Fruit fly (Drosophila melanogaster) whole organism, embryonic: ENCODE results near the gene IleRS-m.

Source experiments
- Abd-B ChIP-seq: fragments of 200-800 bp; sonication (Bioruptor generic); optimal IDR thresholded peaks from 2 replicates; lab custom pipeline; 2018; ENCODE audit warnings: missing biosample characterization, mild to moderate bottlenecking, missing genetic modification characterization, moderate library complexity
- Aef1 ChIP-seq: fragments of 200-800 bp; sonication (Bioruptor generic); IDR thresholded peaks from 3 replicates; pipeline ENCODE4 v1.3.6; 2022; ENCODE audit warnings: missing biosample characterization, missing genetic modification characterization
- Atf6 ChIP-seq: fragments of 200-800 bp; sonication (Bioruptor generic); IDR thresholded peaks from 2 replicates; pipeline ENCODE4 v1.3.6; 2022; ENCODE audit warnings: missing biosample characterization, missing genetic modification characterization
- CG10267 ChIP-seq: fragments of 200-800 bp; sonication (Bioruptor generic); optimal IDR thresholded peaks from 2 replicates; lab custom pipeline; 2018; ENCODE audit warnings: missing biosample characterization, mild to moderate bottlenecking, missing genetic modification characterization, moderate library complexity
- CG12744 ChIP-seq: fragments of 200-800 bp; sonication (Bioruptor generic); optimal IDR thresholded peaks from 2 replicates; lab custom pipeline; 2016; ENCODE audit warnings: missing biosample characterization, missing genetic modification characterization
- CG12942 ChIP-seq: fragments of 200-800 bp; sonication (Bioruptor generic); optimal IDR thresholded peaks from 3 replicates; lab custom pipeline; 2016; ENCODE audit warnings: missing biosample characterization, missing genetic modification characterization
- CG14860 ChIP-seq: fragments of 200-800 bp; sonication (Bioruptor generic); IDR thresholded peaks from 3 replicates; pipeline ENCODE4 v1.3.6; 2022; ENCODE audit warnings: missing biosample characterization, missing genetic modification characterization; ENCODE audit not compliant: partially characterized antibody
- CG17328 ChIP-seq: fragments of 200-800 bp; sonication (Bioruptor generic); IDR thresholded peaks from 2 replicates; pipeline ENCODE4 v1.3.6; 2022; ENCODE audit warnings: missing biosample characterization, missing genetic modification characterization
- CG1792 ChIP-seq: fragments of 200-800 bp; sonication (Bioruptor generic); optimal IDR thresholded peaks from 2 replicates; lab custom pipeline; 2016; ENCODE audit warnings: missing biosample characterization, missing genetic modification characterization
- CG18262 ChIP-seq: fragments of 200-800 bp; optimal IDR thresholded peaks from 3 replicates; lab custom pipeline; 2019; ENCODE audit warnings: missing biosample characterization, mild to moderate bottlenecking, missing genetic modification characterization, moderate library complexity
- CG1832 ChIP-seq: fragments of 200-800 bp; sonication (Bioruptor generic); optimal IDR thresholded peaks from 2 replicates; lab custom pipeline; 2017; ENCODE audit warnings: missing biosample characterization, mild to moderate bottlenecking, missing genetic modification characterization, inconsistent platforms
- CG2116 ChIP-seq: fragments of 200-800 bp; sonication (Bioruptor generic); optimal IDR thresholded peaks from 3 replicates; lab custom pipeline; 2018; ENCODE audit warnings: missing biosample characterization, mild to moderate bottlenecking, missing genetic modification characterization
- CG32532 ChIP-seq: fragments of 200-800 bp; sonication (Bioruptor generic); IDR thresholded peaks from 2 replicates; pipeline ENCODE4 v1.3.6; 2022; ENCODE audit warnings: missing biosample characterization, missing genetic modification characterization
- CG42726 ChIP-seq: fragments of 200-800 bp; sonication (Bioruptor generic); IDR thresholded peaks from 2 replicates; pipeline ENCODE4 v1.3.6; 2022; ENCODE audit warnings: missing biosample characterization, missing genetic modification characterization; ENCODE audit not compliant: partially characterized antibody
- CG4360 ChIP-seq: fragments of 200-800 bp; sonication (Bioruptor generic); IDR thresholded peaks from 2 replicates; pipeline ENCODE4 v1.3.6; 2022; ENCODE audit warnings: missing biosample characterization, missing genetic modification characterization
- CG4707 ChIP-seq: fragments of 200-800 bp; sonication (Bioruptor generic); optimal IDR thresholded peaks from 2 replicates; lab custom pipeline; 2018; ENCODE audit warnings: missing biosample characterization, mild to moderate bottlenecking, missing genetic modification characterization, moderate library complexity
- CG8290 ChIP-seq, 3 experiments: fragments of 200-800 bp; sonication (Bioruptor generic); optimal IDR thresholded peaks; 2 replicates each; lab custom pipeline; 2016 to 2019; ENCODE audit warnings: missing biosample characterization in 3 of 3, missing genetic modification characterization in 3 of 3, mild to moderate bottlenecking in 2 of 3, moderate library complexity in 1 of 3
- CG8388 ChIP-seq: fragments of 200-800 bp; sonication (Bioruptor generic); optimal IDR thresholded peaks from 2 replicates; lab custom pipeline; 2019; ENCODE audit warnings: missing biosample characterization, mild to moderate bottlenecking, missing genetic modification characterization, moderate library complexity
- CG9727 ChIP-seq: fragments of 200-800 bp; sonication (Bioruptor generic); optimal IDR thresholded peaks from 3 replicates; lab custom pipeline; 2017; ENCODE audit warnings: missing biosample characterization, mild to moderate bottlenecking, missing genetic modification characterization
- CHES-1-like ChIP-seq: fragments of 200-800 bp; sonication (Bioruptor generic); optimal IDR thresholded peaks from 2 replicates; lab custom pipeline; 2016; ENCODE audit warnings: missing biosample characterization, missing genetic modification characterization
- E2f1 ChIP-seq: fragments of 200-800 bp; sonication (Bioruptor generic); IDR thresholded peaks from 2 replicates; pipeline ENCODE4 v1.3.6; 2022; ENCODE audit warnings: missing biosample characterization, missing genetic modification characterization
- E2f2 ChIP-seq: fragments of 200-800 bp; sonication (Bioruptor generic); IDR thresholded peaks from 2 replicates; pipeline ENCODE4 v1.3.6; 2022; ENCODE audit warnings: missing biosample characterization, missing genetic modification characterization
- MBD-R2 ChIP-seq: fragments of 200-800 bp; sonication (Bioruptor generic); IDR thresholded peaks from 2 replicates; pipeline ENCODE4 v1.3.6; 2022; ENCODE audit warnings: missing biosample characterization, missing genetic modification characterization
- MESR4 ChIP-seq: fragments of 200-800 bp; sonication (Bioruptor generic); optimal IDR thresholded peaks from 2 replicates; lab custom pipeline; 2018; ENCODE audit warnings: missing biosample characterization, mild to moderate bottlenecking, missing genetic modification characterization, moderate library complexity
- Mrtf ChIP-seq: fragments of 200-800 bp; sonication (Bioruptor generic); IDR thresholded peaks from 3 replicates; pipeline ENCODE4 v1.3.6; 2022; ENCODE audit warnings: missing biosample characterization, missing genetic modification characterization
- ato ChIP-seq: fragments of 200-800 bp; sonication (Bioruptor generic); IDR thresholded peaks from 2 replicates; pipeline ENCODE4 v1.3.6; 2022; ENCODE audit warnings: missing biosample characterization, missing genetic modification characterization; ENCODE audit not compliant: partially characterized antibody
- caup ChIP-seq: fragments of 200-800 bp; sonication (Bioruptor generic); optimal IDR thresholded peaks from 3 replicates; lab custom pipeline; 2017; ENCODE audit warnings: missing biosample characterization, mild to moderate bottlenecking, missing genetic modification characterization, moderate library complexity; ENCODE audit not compliant: severe bottlenecking
- chn ChIP-seq: fragments of 200-800 bp; sonication (Bioruptor generic); optimal IDR thresholded peaks from 2 replicates; lab custom pipeline; 2016; ENCODE audit warnings: missing biosample characterization, missing genetic modification characterization
- dmrt11E ChIP-seq: fragments of 200-800 bp; sonication (Bioruptor generic); optimal IDR thresholded peaks from 3 replicates; lab custom pipeline; 2018; ENCODE audit warnings: missing biosample characterization, mild to moderate bottlenecking, missing genetic modification characterization, moderate library complexity
- dmrt99B ChIP-seq: fragments of 200-800 bp; sonication (Bioruptor generic); optimal IDR thresholded peaks from 2 replicates; lab custom pipeline; 2018; ENCODE audit warnings: missing biosample characterization, mild to moderate bottlenecking, missing genetic modification characterization, moderate library complexity
- en ChIP-seq: fragments of 200-800 bp; sonication (Bioruptor generic); optimal IDR thresholded peaks from 2 replicates; lab custom pipeline; 2016; ENCODE audit warnings: missing biosample characterization, missing genetic modification characterization
- ewg ChIP-seq: fragments of 200-800 bp; sonication (Bioruptor generic); optimal IDR thresholded peaks from 3 replicates; lab custom pipeline; 2017; ENCODE audit warnings: mild to moderate bottlenecking, missing biosample characterization, missing genetic modification reagents, missing genetic modification characterization
- gro ChIP-seq: fragments of 200-800 bp; sonication (Bioruptor generic); optimal IDR thresholded peaks from 2 replicates; lab custom pipeline; 2016; ENCODE audit warnings: missing biosample characterization, missing genetic modification characterization
- hbn ChIP-seq: fragments of 200-800 bp; sonication (Bioruptor generic); IDR thresholded peaks from 2 replicates; pipeline ENCODE4 v1.3.6; 2022; ENCODE audit warnings: missing biosample characterization, missing genetic modification characterization; ENCODE audit not compliant: partially characterized antibody
- jumu ChIP-seq: fragments of 200-800 bp; sonication (Bioruptor generic); optimal IDR thresholded peaks from 3 replicates; lab custom pipeline; 2016; ENCODE audit warnings: missing biosample characterization, missing genetic modification characterization
- lab ChIP-seq: fragments of 200-800 bp; sonication (Bioruptor generic); optimal IDR thresholded peaks from 3 replicates; lab custom pipeline; 2017; ENCODE audit warnings: missing biosample characterization, missing genetic modification characterization, mild to moderate bottlenecking, moderate library complexity, missing genetic modification reagents
- lola ChIP-seq, 3 experiments: fragments of >200 bp in 2 of 3; fragments of 200-800 bp in 1 of 3; sonication (Bioruptor generic) in 1 of 3; optimal IDR thresholded peaks; 2 replicates each; lab custom pipeline; 2017 to 2019; ENCODE audit warnings: missing biosample characterization in 3 of 3, missing genetic modification characterization in 3 of 3, mild to moderate bottlenecking in 1 of 3, moderate library complexity in 1 of 3
- mirr ChIP-seq: fragments of 200-800 bp; sonication (Bioruptor generic); optimal IDR thresholded peaks from 3 replicates; lab custom pipeline; 2018; ENCODE audit warnings: missing biosample characterization, mild to moderate bottlenecking, missing genetic modification characterization
- oc ChIP-seq: fragments of 200-800 bp; sonication (Bioruptor generic); optimal IDR thresholded peaks from 2 replicates; lab custom pipeline; 2018; ENCODE audit warnings: missing biosample characterization, mild to moderate bottlenecking, missing genetic modification characterization, moderate library complexity
- pho ChIP-seq: fragments of 200-800 bp; sonication (Bioruptor generic); optimal IDR thresholded peaks from 2 replicates; lab custom pipeline; 2016; ENCODE audit warnings: missing biosample characterization, missing genetic modification characterization
- pita ChIP-seq: fragments of 200-800 bp; sonication (Bioruptor generic); optimal IDR thresholded peaks from 2 replicates; lab custom pipeline; 2017; ENCODE audit warnings: missing biosample characterization, mild to moderate bottlenecking, missing genetic modification characterization
- row ChIP-seq: fragments of 200-800 bp; sonication (Bioruptor generic); IDR thresholded peaks from 3 replicates; pipeline ENCODE4 v1.3.6; 2022; ENCODE audit warnings: missing biosample characterization, missing genetic modification characterization
- scrt ChIP-seq: fragments of 200-800 bp; sonication (Bioruptor generic); optimal IDR thresholded peaks from 2 replicates; lab custom pipeline; 2018; ENCODE audit warnings: missing biosample characterization, mild to moderate bottlenecking, missing genetic modification characterization, moderate library complexity
- sr ChIP-seq: fragments of 200-800 bp; sonication (Bioruptor generic); IDR thresholded peaks from 3 replicates; pipeline ENCODE4 v1.3.6; 2022; ENCODE audit warnings: missing biosample characterization, missing genetic modification characterization
- tio ChIP-seq: fragments of 200-800 bp; sonication (Bioruptor generic); optimal IDR thresholded peaks from 2 replicates; lab custom pipeline; 2017; ENCODE audit warnings: missing biosample characterization, missing genetic modification characterization, inconsistent platforms
- unc-4 ChIP-seq: fragments of 200-800 bp; sonication (Bioruptor generic); IDR thresholded peaks from 2 replicates; pipeline ENCODE4 v1.3.6; 2022; ENCODE audit warnings: missing biosample characterization, missing genetic modification characterization; ENCODE audit not compliant: partially characterized antibody

The IleRS-m gene

DNA sequence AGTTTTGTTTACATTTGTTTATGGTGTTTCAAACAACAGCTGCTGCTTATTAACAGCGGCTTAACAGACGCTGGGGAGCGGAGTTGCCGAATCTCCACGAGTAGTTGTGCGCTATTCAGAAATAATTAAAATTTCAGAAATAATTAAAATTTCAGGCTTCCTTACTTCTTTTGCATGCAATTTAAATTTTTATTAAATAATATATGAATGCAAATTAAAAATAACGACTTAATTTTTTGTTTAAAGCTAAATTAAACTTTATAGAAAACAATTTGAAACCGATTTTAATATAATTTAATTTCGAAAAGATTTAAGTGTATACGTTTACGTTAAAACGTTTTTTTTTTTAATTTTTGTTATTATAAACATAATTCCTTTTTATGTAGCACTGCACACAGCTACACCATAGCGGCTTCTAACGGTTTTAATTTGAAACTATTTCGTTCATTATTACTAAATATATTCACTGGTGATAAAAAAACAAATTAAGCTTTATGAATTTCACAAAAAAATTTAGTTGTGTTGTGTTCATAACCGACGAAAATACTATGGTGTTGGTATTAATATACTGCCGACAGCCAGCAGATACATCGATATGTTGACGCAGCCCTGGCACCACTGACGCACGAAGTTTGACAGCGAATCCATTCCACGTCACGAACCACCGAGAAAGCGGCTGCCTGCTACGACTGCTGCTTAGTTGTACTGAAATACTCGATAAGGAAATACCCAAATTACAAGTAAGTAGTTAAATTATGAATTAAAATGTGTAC, 29.1 kb downstream of the IleRS-m start, which contains the start of gene SsRbeta (continued):
- TF ChIP-seq CG8290 (GFP tag; optimal IDR thresholded peaks at IDR 0.05; lab: Kevin White, UChicago) (no peak), CG8290 (tag; optimal IDR thresholded peaks at IDR 0.05; lab: Kevin White, UChicago) (peak in 1 of 2 experiments; percentile 82), Mrtf (GFP tag; lab: Robert Waterston, UW) (peak; percentile 50; the same call in 1 of the 3 replicates), CG10267 (peak; percentile 34), CG14860 (GFP tag; lab: Robert Waterston, UW) (peak; percentile 43; the same call in 2 of the 3 replicates), MESR4 (peak; percentile 94), jumu (GFP tag; lab: Kevin White, UChicago) (no peak), scrt (GFP tag; lab: Kevin White, UChicago) (no peak), row (GFP tag; lab: Robert Waterston, UW) (peak; percentile 74), mirr (GFP tag; lab: Kevin White, UChicago) (peak; percentile 3), oc (tag; lab: Kevin White, UChicago) (no peak), CG12744 (no peak), dmrt11E (tag; lab: Kevin White, UChicago) (peak; percentile 38), gro (GFP tag; lab: Kevin White, UChicago) (peak; percentile 43), pita (GFP tag; lab: Kevin White, UChicago) (peak; percentile 34), CG17328 (GFP tag; lab: Robert Waterston, UW) (peak; percentile 75), CG12942 (GFP tag; lab: Kevin White, UChicago) (no peak), CHES-1-like (GFP tag; lab: Kevin White, UChicago) (peak; percentile 60), pho (GFP tag; lab: Kevin White, UChicago) (no peak), unc-4 (GFP tag; lab: Robert Waterston, UW) (peak; percentile 69), lab (no peak), CG18262 (tag; lab: Kevin White, UChicago) (peak; percentile 43), CG8388 (peak; percentile 4), dmrt99B (peak; percentile 13), tio (GFP tag; lab: Kevin White, UChicago) (peak; percentile 33), CG1832 (GFP tag; lab: Kevin White, UChicago) (no peak), hbn (GFP tag; lab: Robert Waterston, UW) (peak; percentile 61), CG2116 (GFP tag; lab: Kevin White, UChicago) (peak; percentile 56), E2f1 (GFP tag; lab: Robert Waterston, UW) (peak; percentile 66), CG32532 (peak; percentile 85), ato (peak; percentile 50; the same call in 1 of the 2 replicates), caup (GFP tag; lab: Kevin White, UChicago) (no peak), E2f2 (GFP tag; lab: Robert Waterston, UW) (peak; percentile 43; the same call in 1 of the 2 replicates), Aef1 (GFP tag; lab: Robert Waterston, UW) (peak; percentile 7; the same call in 1 of the 3 replicates), CG42726 (GFP tag; lab: Robert Waterston, UW) (peak; percentile 78; the same call in 1 of the 2 replicates), Abd-B (peak; percentile 3)

DNA sequence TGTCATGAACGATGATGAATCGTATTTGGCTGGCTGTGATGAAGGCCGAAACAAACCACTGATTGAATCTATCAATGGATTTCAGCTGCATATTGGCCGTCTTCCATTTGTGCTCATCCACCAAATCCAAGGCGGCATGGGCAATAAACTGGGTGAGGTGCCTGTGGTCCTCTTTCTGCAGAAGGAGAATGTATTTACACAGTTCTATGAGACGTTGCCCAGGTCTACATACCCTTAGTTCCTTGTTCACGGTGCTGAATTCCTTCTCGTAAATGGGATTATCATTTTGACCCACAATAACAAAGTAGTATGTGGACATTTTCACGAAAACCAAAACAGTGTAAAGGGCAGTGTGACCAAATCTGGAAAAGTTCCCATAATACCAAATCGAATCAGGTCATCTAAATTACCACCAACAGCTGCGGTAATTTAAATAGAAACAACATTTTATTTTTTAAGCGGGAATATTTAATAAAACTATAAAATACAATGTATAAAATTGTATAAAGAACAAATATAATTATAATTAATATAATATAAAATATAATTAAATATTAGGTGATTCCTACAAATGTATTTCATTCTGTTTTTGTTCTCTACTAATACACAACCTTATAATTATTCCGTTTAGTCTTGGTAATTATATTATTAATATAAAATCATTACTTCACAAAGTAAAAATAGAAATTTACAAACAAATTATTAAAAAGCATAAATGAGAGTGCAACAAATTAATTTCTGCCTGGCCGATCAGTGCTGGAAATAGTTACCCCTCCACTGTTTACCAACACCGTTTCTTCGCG, 31.4 kb downstream of the IleRS-m start, which contains the start of the genes Trs20 and elg1:
Gene Trs20 (minus strand): TSS at position 369 of the 803 bp plus-strand sequence.
Gene elg1 (plus strand): TSS at position 765 of the 803 bp plus-strand sequence.
- TF ChIP-seq pita (GFP tag; lab: Kevin White, UChicago) (no peak), CG4707 (GFP tag; lab: Kevin White, UChicago) (no peak), CG4360 (no peak), sr (no peak), CG1792 (GFP tag; lab: Kevin White, UChicago) (no peak), en (GFP tag; lab: Kevin White, UChicago) (no peak), Atf6 (GFP tag; lab: Robert Waterston, UW) (0 out of 2 replicates have a peak, but pooled peaks have one; percentile 12), Mrtf (GFP tag; lab: Robert Waterston, UW) (no peak), lola (GFP tag; optimal IDR thresholded peaks at IDR 0.05; lab: Kevin White, UChicago) (peak in 1 of 3 experiments; percentile 61), ewg (no peak), chn (GFP tag; lab: Kevin White, UChicago) (no peak), MBD-R2 (GFP tag; lab: Robert Waterston, UW) (peak; percentile 66), CG9727 (peak; percentile 53)
